Worm (Caenorhabditis elegans) whole organism, young adult: ENCODE data around the gene gly-14.

Experiments
- madf-3 ChIP-seq: fragments of 200-800 bp; sonication (Bioruptor generic); IDR thresholded peaks from 2 replicates; pipeline ENCODE4 v1.3.6; 2022; ENCODE audit warnings: missing genetic modification reagents, missing genetic modification characterization, missing compliant biosample characterization
- pha-4 ChIP-seq: fragments of 150-350 bp; sonication (generic microtip); optimal IDR thresholded peaks from 2 replicates; lab custom pipeline; 2014; ENCODE audit warnings: missing biosample characterization, missing genetic modification reagents, missing genetic modification characterization
- snpc-3.4 ChIP-seq: sonication (generic microtip); optimal IDR thresholded peaks from 2 replicates; lab custom pipeline; 2017; ENCODE audit warnings: missing genetic modification characterization, mild to moderate bottlenecking, missing compliant biosample characterization, antibody characterized with exemption, moderate library complexity, missing genotype, missing genetic modification reagents

DNA sequence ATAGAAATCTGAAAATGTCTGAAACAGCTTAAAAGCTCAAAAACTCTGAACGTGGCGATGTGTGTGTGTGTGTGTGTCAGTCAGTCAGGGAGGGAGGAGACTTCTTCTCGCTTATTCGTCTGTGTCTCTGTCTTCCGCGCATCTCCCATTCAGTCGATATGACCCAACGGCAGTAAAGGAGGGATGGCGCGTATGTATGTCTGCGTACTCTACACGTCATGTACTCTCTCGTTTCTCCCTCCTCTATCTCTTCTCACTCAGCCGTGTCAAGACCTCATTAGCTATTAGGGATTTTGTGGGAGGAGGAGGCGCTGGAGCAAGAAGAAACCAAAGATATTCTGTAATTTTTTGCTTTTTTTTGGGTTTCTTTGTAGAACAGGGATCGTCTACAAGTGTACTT, 39.0 kb upstream of the gly-14 start:
- TF ChIP-seq madf-3 (GFP tag; lab: Robert Waterston, UW) (no peak), snpc-3.4 (tag; lab: Kevin White, UChicago) (no peak), pha-4 (tag; lab: Kevin White, UChicago) (no peak)
